Worm (Caenorhabditis elegans) whole organism, dauer: ENCODE data around the gene rnp-5.

Experiments
- unc-62 ChIP-seq: sonication (generic microtip); optimal IDR thresholded peaks from 2 replicates; lab custom pipeline; 2017; ENCODE audit warnings: missing biosample characterization, missing genetic modification reagents, missing genetic modification characterization

The rnp-5 gene

DNA sequence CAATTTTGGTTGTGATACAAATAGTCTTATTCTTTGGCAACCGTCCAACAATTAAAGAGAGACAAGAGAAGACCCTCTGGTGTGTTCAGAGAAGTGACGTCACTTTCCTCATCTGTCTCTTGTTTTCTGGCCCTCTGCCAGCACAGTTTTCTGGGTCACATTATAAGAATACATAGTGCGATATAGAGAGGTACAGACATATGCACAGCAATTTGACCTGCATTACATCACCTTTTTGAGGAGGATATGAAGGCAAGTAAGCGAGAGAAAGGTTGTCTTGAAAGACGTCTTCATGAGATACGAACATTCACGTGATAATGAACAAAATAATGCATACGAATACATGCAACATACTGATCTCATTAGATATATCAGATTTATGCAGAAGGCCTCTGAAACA is 16.8 kb upstream of the rnp-5 start:
- TF ChIP-seq unc-62, result no peak

DNA sequence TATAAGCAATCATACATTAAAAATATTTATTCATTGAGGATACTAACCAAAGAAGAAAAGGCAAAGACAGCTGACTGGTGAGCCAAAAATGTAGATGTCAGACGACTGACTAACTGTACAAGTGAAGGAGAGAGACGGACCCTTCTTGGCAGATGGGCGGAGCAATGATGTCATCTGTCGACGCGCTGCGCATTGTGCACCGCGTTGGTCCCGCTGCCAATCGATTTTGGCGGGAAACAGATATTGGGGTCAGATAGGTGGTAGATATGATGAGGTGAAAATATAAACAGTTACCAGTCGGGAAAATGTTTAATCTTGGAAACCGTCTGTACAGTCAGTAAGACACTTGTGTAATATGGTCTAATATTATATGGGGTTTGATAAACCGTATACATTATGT is 16.2 kb upstream of the rnp-5 start, which contains the start of gene T24C4.2:
Gene T24C4.2 (minus strand): TSS at position 101 of the 400 bp plus-strand sequence.
- no peak for TF ChIP-seq unc-62

DNA sequence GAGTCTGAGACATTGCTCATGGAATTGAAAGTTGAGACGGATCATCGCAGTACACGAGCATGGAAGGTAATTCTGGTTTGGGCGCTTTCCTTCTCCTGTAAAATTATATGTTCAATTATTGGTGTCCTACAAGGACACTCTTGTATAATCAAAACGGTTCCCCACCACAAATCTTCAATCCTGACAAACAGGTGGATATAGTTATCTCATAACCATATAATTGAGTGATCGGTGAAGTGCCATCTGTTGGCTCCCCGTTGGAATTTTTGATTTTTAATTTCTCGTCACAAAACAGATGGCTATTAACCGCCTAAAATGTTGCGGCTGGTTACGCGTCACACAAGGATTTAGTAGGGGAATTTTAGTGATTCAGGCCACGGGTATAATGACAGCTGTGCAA is 15.2 kb upstream of the rnp-5 start:
- TF ChIP-seq unc-62, result no peak

DNA sequence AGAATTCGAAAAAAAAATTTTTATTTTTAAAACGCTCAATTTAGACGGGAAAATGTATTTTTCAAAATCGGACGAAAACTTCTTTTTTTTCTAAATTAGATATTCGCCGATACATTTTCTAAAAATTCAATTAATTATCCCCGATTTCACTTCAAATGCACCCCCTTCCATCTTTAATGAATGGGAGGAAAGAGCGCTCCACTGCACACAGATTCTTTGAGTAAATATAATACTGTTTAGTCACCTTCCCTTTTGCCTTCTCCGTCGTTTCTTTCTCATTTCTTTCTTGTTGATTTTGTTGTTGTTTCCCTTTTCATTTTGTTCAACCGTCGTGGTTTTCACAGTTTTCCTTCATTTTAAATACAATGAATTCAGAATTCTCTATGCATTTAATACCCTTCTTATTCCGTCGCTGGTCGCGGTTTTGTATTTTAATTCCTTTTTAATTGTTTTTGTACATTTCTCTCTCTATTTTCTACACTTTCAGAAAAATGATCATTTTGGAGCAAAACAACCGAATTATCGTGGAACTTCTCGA is 8.2 kb upstream of the rnp-5 start, which contains the start of gene arx-4:
Gene arx-4 (plus strand): TSS at position 488 of the 538 bp plus-strand sequence.
- no peak for TF ChIP-seq unc-62

DNA sequence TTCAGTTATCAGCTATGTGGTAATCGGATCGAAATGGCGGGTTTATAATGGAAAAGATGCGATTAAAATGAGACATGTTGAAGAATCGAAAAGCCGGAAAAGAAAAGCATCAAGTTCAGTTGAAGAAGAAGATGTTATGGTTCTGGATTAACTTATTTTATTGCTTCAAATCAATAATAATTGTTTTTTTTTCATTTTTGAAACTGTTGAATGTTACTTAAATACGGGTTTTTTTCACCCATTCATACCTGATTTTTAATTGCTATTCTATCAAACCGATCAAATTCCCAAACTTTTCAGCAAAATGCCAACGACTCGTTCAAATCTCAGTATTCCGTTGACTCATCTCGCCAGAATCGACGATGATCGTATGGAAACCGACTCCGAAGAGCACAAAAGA is 6.2 kb upstream of the rnp-5 start, which contains the start of gene exos-4.2:
Gene exos-4.2 (plus strand): TSS at position 301 of the 400 bp plus-strand sequence.
- no peak for TF ChIP-seq unc-62

DNA sequence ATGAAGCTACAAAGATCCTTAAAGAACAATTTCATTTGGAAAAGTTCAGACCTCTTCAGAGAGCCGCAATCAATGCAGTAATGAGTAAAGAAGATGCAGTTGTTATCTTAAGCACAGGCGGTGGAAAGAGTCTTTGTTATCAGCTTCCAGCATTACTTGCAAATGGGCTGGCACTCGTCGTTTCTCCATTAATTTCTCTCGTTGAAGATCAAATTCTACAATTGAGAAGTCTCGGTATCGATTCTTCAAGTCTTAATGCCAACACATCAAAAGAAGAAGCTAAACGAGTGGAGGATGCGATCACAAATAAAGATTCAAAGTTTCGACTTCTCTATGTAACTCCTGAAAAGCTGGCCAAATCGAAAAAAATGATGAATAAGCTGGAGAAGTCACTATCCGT is 3.2 kb upstream of the rnp-5 start:
- no peak for TF ChIP-seq unc-62

DNA sequence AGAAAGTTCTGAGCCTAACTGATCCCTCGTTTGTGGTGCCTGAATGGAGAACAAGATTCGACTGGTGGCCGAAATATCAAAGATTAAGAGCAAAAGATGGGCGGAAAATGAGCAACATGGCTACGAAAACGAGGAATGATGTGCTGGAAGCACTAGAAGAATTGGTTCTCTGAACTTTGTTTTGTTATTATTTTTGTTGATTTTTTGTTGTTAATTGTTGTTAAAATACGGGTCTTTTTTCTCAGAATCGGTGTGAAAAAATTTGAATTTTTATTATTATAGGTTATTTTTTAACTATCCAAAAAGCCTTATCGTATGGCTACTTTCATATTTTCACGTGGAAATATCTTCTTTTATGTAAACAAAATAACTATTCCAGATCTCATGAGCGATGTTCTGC is 2.6 kb upstream of the rnp-5 start, which contains the start of gene K02F3.12:
Gene K02F3.12 (plus strand): TSS at position 301 of the 400 bp plus-strand sequence.
- TF ChIP-seq unc-62, result no peak

DNA sequence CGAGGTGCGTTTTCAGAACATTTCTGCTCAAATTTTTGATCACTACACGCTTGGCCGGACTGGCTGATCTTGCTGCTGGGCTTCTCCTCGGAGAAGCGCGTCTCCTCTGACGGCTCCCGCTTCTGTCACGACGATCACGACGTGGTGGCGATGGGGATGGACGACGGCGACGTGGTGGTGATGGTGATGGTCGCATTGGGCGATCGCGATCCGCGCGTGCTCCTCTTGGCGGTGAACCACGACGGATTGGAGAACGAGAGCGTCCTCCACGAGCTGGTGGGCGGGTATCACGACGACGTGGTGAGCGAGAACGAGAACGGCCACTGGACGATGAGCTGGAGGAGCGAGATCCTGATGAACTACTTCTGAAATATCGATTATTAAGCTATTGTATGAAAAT is 295 bp downstream of the rnp-5 start:
- TF ChIP-seq unc-62, result no peak

DNA sequence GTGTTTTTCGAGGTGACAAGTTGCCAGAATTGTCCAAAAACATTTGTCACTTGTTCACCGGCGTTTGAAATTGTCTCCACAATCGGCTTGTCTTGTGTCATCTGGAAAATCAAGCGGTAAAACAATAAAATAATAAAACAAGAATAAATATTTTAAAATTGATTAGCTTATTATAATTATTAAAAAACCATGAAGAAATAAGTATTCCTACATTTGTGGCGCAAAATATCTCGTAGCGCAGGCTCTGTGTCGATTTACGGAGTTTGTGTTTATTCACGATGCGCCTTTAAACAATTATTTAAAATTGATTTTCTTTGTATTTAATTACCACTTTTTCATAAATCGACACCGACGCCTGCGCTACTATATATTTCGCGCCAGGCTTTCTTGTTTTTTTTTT is 1.4 kb downstream of the rnp-5 start, which contains the start of gene moma-1:
Gene moma-1 (minus strand): TSS at position 101 of the 400 bp plus-strand sequence.
- TF ChIP-seq unc-62, result no peak

DNA sequence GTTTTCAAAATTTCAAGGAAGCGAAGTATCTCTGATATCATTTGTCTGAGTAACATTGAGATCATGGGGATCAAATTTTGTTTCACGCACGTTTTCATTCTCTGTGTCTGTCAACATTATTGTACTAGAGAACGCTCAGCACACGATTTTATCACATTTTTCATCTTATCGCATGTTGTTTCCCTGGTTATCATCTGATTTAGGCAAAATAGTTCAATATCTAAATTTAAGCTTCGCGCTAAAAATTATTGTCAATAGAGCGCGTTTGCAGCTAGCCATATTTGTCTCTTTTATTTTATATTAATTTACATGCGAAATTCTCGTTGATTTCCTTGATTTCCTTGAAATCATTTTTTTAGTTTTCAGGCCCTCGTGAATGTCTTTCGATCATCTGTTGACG is 8.2 kb downstream of the rnp-5 start, which contains the start of gene K02F3.2:
Gene K02F3.2 (plus strand): TSS at position 357 of the 400 bp plus-strand sequence.
- no peak for TF ChIP-seq unc-62

DNA sequence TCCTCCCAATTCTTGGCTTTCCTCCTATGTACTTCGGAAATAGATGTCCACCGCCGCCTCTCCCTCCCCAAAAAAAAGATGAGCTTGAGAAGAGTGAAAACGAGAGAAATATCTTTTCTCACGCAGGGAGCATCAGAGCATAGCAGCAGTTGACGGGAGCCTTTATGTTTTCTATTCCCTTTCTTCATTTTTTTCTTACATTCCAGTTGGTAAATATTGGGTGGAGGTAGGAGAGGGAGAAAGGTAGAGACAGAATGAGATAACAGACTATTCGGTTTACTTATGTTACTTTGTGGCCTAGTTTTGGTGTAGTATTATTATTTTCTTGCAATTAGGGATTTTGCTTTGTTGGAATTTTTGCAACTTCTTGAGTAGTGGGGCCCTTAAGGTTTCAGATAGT is 9.1 kb downstream of the rnp-5 start:
- no peak for TF ChIP-seq unc-62

DNA sequence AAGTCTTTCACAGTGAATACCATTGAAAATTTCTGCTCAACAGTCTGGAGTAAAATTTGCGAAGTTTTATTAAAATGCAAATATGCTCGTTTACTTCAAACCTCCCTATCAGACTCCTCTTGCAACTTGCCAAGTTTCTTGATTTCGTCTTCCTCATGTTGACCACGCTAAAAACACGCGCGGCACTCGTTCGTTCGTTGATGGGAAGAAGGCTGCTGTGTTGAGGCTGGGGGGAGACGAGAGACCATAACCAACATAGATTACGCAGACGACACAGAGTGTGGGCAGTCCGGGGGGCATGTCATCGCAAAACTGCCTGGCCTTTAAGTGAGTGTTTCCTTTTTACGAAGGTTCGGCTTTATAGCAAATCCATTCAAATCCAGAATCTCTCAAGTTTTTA is 9.7 kb downstream of the rnp-5 start:
- no peak for TF ChIP-seq unc-62

DNA sequence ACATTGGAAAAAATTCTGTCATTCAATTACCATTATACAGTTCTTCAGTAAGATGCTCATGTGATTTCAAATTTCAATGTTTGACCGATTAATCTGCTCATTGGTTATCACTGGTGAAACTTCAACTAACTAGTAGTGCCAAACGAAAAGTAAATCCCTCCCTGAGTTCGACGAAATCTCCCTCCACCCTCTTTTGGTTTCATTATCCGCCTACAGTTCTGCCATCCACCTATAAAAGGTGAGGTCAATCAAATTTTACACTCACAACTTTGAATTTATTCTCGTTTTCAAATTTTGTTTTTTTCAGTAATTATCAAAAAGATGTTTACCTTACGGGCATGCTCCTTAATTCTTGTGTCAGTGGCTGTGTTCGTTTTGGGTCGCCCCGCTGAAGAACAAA is 11.1 kb downstream of the rnp-5 start, which contains the start of gene far-8:
Gene far-8 (plus strand): TSS at position 301 of the 400 bp plus-strand sequence.
- TF ChIP-seq unc-62, result no peak

DNA sequence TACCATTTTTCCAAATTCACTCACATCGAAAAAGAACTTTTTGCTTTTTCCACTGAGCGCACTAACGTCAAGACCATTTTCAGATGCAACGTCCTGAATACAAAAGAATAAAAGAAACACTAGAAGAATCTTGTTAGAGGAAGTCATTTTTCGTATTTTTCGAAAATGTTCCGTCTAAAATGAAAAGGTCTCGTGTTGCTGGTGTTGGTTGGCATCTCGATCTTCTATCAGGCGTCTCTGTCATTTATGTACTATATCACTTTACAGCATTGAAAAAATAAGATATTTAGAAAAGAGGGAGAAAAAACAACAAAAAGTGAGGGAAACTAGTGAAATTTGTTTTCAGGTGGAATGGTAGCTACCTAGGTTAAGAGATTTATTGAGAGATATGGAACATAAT is 12.5 kb downstream of the rnp-5 start, which contains the start of gene K02F3.9:
Gene K02F3.9 (minus strand): TSS at position 190 of the 400 bp plus-strand sequence.
- TF ChIP-seq unc-62, result no peak

DNA sequence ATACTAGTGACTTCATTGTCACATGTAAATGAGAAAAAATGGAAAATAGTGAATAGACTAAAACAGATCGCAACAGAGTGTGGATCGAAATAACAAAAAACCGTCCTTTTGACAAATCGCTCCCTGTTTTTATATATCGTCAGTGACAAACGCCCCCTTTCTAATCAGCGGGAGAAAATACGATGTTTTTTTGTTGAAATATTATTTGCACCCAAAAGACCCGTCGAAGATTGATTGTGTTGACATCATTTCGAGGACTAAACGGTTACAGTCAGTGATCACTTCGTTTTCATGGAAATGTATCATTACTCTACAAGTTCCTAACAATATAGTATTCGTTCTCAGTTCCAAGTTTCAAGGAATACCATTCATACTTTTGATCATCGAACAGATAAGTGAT is 14.2 kb downstream of the rnp-5 start, which contains the start of gene dos-3:
Gene dos-3 (minus strand): TSS at position 101 of the 400 bp plus-strand sequence.
- TF ChIP-seq unc-62, result no peak

DNA sequence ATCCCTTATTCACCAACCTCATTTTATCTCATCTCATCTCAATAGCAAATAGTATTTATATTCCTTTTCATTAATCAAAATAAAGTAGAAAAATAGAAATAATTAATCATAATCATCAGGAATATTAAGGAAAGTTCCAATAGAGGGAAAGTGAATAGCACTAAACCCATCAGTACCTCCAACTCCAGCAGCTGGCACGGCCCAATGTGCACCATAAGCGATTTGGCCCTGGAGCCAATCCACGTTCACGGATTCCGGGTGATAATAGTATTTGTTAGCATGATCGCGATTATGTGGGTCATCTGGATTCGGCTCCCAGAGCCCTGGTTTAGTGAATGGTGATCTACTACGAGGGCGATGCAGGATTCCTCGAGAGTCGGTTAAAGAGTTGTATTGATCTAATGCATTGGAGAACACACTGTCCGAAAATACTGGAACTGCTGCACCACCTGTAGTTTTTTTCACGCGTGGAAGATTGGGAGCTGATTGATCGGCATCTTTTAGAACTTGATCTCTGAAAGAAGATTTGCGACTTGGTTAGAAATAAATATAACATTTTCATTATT is 17.9 kb downstream of the rnp-5 start:
- TF ChIP-seq unc-62, result peak; percentile 20

DNA sequence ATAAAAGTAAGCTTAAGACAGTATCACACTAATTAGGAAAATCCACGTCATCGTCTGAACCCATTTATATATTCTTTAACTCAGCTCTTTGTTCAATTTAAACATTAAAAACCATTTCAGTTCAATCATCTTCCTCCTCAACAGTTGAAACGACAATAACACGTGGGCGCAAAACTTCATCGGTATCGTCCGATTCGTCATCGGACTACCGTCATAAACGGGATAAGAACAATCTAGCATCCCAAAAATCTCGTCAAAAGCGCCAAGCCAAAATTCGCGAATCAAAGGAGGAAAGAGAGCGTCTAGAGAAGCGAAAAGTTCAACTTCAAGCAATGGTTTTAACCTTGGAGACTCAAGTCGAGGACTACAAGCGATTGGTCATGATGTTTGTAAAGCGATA is 18.5 kb downstream of the rnp-5 start:
- no peak for TF ChIP-seq unc-62

DNA sequence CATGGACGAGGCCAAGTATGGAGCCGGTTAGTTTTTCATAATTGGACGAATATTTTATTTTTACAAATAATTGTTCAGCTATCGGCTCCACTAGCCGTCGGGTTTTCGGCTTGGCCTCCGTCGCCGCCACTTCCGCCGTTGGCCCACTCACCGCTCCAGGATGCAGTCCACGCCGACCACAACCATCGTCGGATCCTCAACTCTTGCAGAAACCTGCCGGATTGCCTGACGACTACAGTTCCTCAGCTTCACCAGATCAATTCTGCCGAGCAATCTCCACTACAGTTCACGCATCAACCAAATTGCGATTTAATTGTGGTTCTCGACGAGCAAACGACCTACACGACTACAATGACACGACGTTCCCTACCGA is 19.3 kb downstream of the rnp-5 start:
- TF ChIP-seq unc-62, result no peak
